Worm (Caenorhabditis elegans) whole organism, L4 larva: ENCODE data around the gene C49F8.15.

Experiments
- F10B5.3 ChIP-seq: sonication (generic microtip); optimal IDR thresholded peaks from 2 replicates; lab custom pipeline; 2016; ENCODE audit warnings: mild to moderate bottlenecking, missing genetic modification characterization, missing compliant biosample characterization
- F44E2.7 ChIP-seq: fragments of 200-800 bp; sonication (Bioruptor generic); IDR thresholded peaks from 2 replicates; pipeline ENCODE4 v2.1.2; 2022; ENCODE audit warnings: missing genetic modification characterization, missing compliant biosample characterization
- F49E8.2 ChIP-seq: sonication (generic microtip); optimal IDR thresholded peaks from 2 replicates; lab custom pipeline; 2016; ENCODE audit warnings: missing compliant biosample characterization, mild to moderate bottlenecking, missing genetic modification characterization, borderline replicate concordance
- Y48G9A.11 ChIP-seq: fragments of 200-800 bp; sonication (Bioruptor generic); IDR thresholded peaks from 2 replicates; pipeline ENCODE4 v1.3.6; 2022; ENCODE audit warnings: missing genetic modification reagents, missing genetic modification characterization, missing compliant biosample characterization
- ZK337.2 ChIP-seq: fragments of 200-800 bp; sonication (Bioruptor generic); IDR thresholded peaks from 2 replicates; pipeline ENCODE4 v1.3.6; 2022; ENCODE audit warnings: missing genetic modification reagents, missing genetic modification characterization, missing compliant biosample characterization
- aha-1 ChIP-seq: fragments of 150-350 bp; peaks from one replicate; lab custom pipeline; 2014; ENCODE audit warnings: missing biosample characterization, missing genetic modification characterization
- ceh-20 ChIP-seq: fragments of 200-800 bp; sonication (Bioruptor generic); IDR thresholded peaks from 2 replicates; pipeline ENCODE4 v1.3.6; 2022; ENCODE audit warnings: missing genetic modification reagents, missing genetic modification characterization, missing compliant biosample characterization
- ceh-32 ChIP-seq: sonication (generic microtip); optimal IDR thresholded peaks from 2 replicates; lab custom pipeline; 2016; ENCODE audit warnings: mild to moderate bottlenecking, missing genetic modification characterization, missing compliant biosample characterization; ENCODE audit not compliant: poor library complexity
- daf-12 ChIP-seq: fragments of 150-350 bp; optimal IDR thresholded peaks from 2 replicates; lab custom pipeline; 2014; ENCODE audit warnings: missing biosample characterization, missing genetic modification reagents, missing genetic modification characterization
- daf-16 ChIP-seq, 3 experiments: sonication (generic microtip); optimal IDR thresholded peaks; 2 replicates each; lab custom pipeline; 2016 to 2017; ENCODE audit warnings: missing genetic modification characterization in 3 of 3, missing genetic modification reagents in 3 of 3, mild to moderate bottlenecking in 2 of 3, missing compliant biosample characterization in 2 of 3, missing biosample characterization in 1 of 3, moderate library complexity in 1 of 3
- dmd-6 ChIP-seq: fragments of 200-800 bp; sonication (Bioruptor generic); IDR thresholded peaks from 2 replicates; pipeline ENCODE4 v1.3.6; 2022; ENCODE audit warnings: missing genetic modification reagents, missing genetic modification characterization, missing compliant biosample characterization
- dmd-8 ChIP-seq: fragments of 200-800 bp; sonication (Bioruptor generic); IDR thresholded peaks from 2 replicates; pipeline ENCODE4 v1.3.6; 2022; ENCODE audit warnings: missing genetic modification characterization, missing compliant biosample characterization
- dpl-1 ChIP-seq: fragments of 150-350 bp; optimal IDR thresholded peaks from 2 replicates; lab custom pipeline; 2014; ENCODE audit warnings: missing biosample characterization, missing genetic modification reagents, missing genetic modification characterization
- dve-1 ChIP-seq: sonication (generic microtip); optimal IDR thresholded peaks from 2 replicates; lab custom pipeline; 2017; ENCODE audit warnings: antibody characterized with exemption, mild to moderate bottlenecking, missing genetic modification characterization, missing compliant biosample characterization; ENCODE audit not compliant: insufficient read depth
- fkh-10 ChIP-seq: fragments of 150-350 bp; optimal IDR thresholded peaks from 2 replicates; lab custom pipeline; 2014; ENCODE audit warnings: missing biosample characterization, missing genetic modification reagents, missing genetic modification characterization
- hif-1 ChIP-seq, 2 experiments: sonication (generic microtip); optimal IDR thresholded peaks; 2 replicates each; lab custom pipeline; 2016 to 2017; ENCODE audit warnings: missing compliant biosample characterization in 2 of 2, missing genetic modification characterization in 2 of 2, missing genetic modification reagents in 2 of 2, missing genotype in 2 of 2, mild to moderate bottlenecking in 1 of 2
- hlh-11 ChIP-seq: fragments of 200-800 bp; sonication (Bioruptor generic); optimal IDR thresholded peaks from 2 replicates; lab custom pipeline; 2018; ENCODE audit warnings: mild to moderate bottlenecking, missing genetic modification characterization, missing compliant biosample characterization
- hlh-30 ChIP-seq: sonication (generic microtip); optimal IDR thresholded peaks from 2 replicates; lab custom pipeline; 2017; ENCODE audit warnings: antibody characterized with exemption, mild to moderate bottlenecking, missing genetic modification characterization, missing compliant biosample characterization; ENCODE audit not compliant: insufficient read depth
- hmg-1.1 ChIP-seq: fragments of 200-800 bp; sonication (Bioruptor generic); IDR thresholded peaks from 2 replicates; pipeline ENCODE4 v1.3.6; 2022; ENCODE audit warnings: missing genetic modification reagents, missing genetic modification characterization, missing compliant biosample characterization
- jun-1 ChIP-seq: fragments of 150-350 bp; optimal IDR thresholded peaks from 2 replicates; lab custom pipeline; 2014; ENCODE audit warnings: missing biosample characterization, missing genetic modification reagents, missing genetic modification characterization
- lsy-2 ChIP-seq, 2 experiments: fragments of 150-350 bp in 1 of 2; sonication (generic microtip) in 1 of 2; optimal IDR thresholded peaks; 2 replicates each; lab custom pipeline; 2014 to 2017; ENCODE audit warnings: missing biosample characterization in 2 of 2, missing genetic modification characterization in 2 of 2
- madf-5 ChIP-seq, 2 experiments: fragments of 200-800 bp; sonication (Bioruptor generic); IDR thresholded peaks; 2 replicates each; pipeline ENCODE4 v1.3.6; 2022; ENCODE audit warnings: missing compliant biosample characterization in 2 of 2, missing genetic modification characterization in 2 of 2
- mdl-1 ChIP-seq, 2 experiments: fragments of 150-350 bp in 1 of 2; sonication (generic microtip) in 1 of 2; optimal IDR thresholded peaks; 2 replicates each; lab custom pipeline; 2014 to 2017; ENCODE audit warnings: missing biosample characterization in 2 of 2, missing genetic modification characterization in 2 of 2
- mep-1 ChIP-seq: fragments of 150-350 bp; sonication (generic microtip); optimal IDR thresholded peaks from 3 replicates; lab custom pipeline; 2014; ENCODE audit warnings: missing biosample characterization, missing genetic modification characterization
- mes-2 ChIP-seq: sonication (generic microtip); optimal IDR thresholded peaks from 2 replicates; lab custom pipeline; 2016; ENCODE audit warnings: missing genotype, mild to moderate bottlenecking, missing genetic modification characterization, missing compliant biosample characterization; ENCODE audit not compliant: poor library complexity, severe bottlenecking
- mxl-3 ChIP-seq: fragments of 200-800 bp; sonication (Bioruptor generic); optimal IDR thresholded peaks from 2 replicates; lab custom pipeline; 2018; ENCODE audit warnings: mild to moderate bottlenecking, missing genetic modification characterization, missing compliant biosample characterization
- nhr-10 ChIP-seq: fragments of 150-350 bp; optimal IDR thresholded peaks from 2 replicates; lab custom pipeline; 2014; ENCODE audit warnings: missing biosample characterization, missing genetic modification characterization
- nhr-28 ChIP-seq: fragments of 150-350 bp; optimal IDR thresholded peaks from 2 replicates; lab custom pipeline; 2014; ENCODE audit warnings: missing biosample characterization, missing genetic modification characterization
- nhr-6 ChIP-seq: fragments of 150-350 bp; optimal IDR thresholded peaks from 2 replicates; lab custom pipeline; 2014; ENCODE audit warnings: missing biosample characterization, missing genetic modification characterization
- nhr-76 ChIP-seq: fragments of 150-350 bp; optimal IDR thresholded peaks from 2 replicates; lab custom pipeline; 2014; ENCODE audit warnings: missing biosample characterization, missing genetic modification characterization
- nhr-77 ChIP-seq: fragments of 150-350 bp; optimal IDR thresholded peaks from 2 replicates; lab custom pipeline; 2014; ENCODE audit warnings: missing biosample characterization, missing genetic modification characterization
- pha-4 ChIP-seq, 2 experiments: fragments of 150-350 bp in 1 of 2; fragments of 200-800 bp in 1 of 2; sonication (Bioruptor generic) in 1 of 2; IDR thresholded peaks in 1 of 2; optimal IDR thresholded peaks in 1 of 2; 2 replicates each; pipeline versions ENCODE4 v1.3.6 to Lab custom; 2014 to 2022; ENCODE audit warnings: missing genetic modification characterization in 2 of 2, missing genetic modification reagents in 2 of 2, missing biosample characterization in 1 of 2, missing compliant biosample characterization in 1 of 2
- php-3 ChIP-seq: fragments of 200-800 bp; sonication (Bioruptor generic); IDR thresholded peaks from 2 replicates; pipeline ENCODE4 v1.3.6; 2022; ENCODE audit warnings: missing genetic modification reagents, missing genetic modification characterization, missing compliant biosample characterization
- snpc-1.2 ChIP-seq: fragments of 200-800 bp; sonication (Bioruptor generic); IDR thresholded peaks from 2 replicates; pipeline ENCODE4 v1.3.6; 2022; ENCODE audit warnings: missing genetic modification reagents, missing genetic modification characterization, missing compliant biosample characterization
- snpc-4 ChIP-seq: fragments of 150-350 bp; optimal IDR thresholded peaks from 2 replicates; lab custom pipeline; 2014; ENCODE audit warnings: missing biosample characterization, missing genetic modification characterization
- zag-1 ChIP-seq: fragments of 150-350 bp; optimal IDR thresholded peaks from 2 replicates; lab custom pipeline; 2014; ENCODE audit warnings: missing biosample characterization, missing genetic modification characterization
- zip-2 ChIP-seq: fragments of 150-350 bp; optimal IDR thresholded peaks from 2 replicates; lab custom pipeline; 2014; ENCODE audit warnings: missing biosample characterization, missing genetic modification characterization
- ztf-7 ChIP-seq: fragments of 150-350 bp; optimal IDR thresholded peaks from 2 replicates; lab custom pipeline; 2014; ENCODE audit warnings: missing biosample characterization, missing genetic modification characterization

C49F8.15 gene

DNA sequence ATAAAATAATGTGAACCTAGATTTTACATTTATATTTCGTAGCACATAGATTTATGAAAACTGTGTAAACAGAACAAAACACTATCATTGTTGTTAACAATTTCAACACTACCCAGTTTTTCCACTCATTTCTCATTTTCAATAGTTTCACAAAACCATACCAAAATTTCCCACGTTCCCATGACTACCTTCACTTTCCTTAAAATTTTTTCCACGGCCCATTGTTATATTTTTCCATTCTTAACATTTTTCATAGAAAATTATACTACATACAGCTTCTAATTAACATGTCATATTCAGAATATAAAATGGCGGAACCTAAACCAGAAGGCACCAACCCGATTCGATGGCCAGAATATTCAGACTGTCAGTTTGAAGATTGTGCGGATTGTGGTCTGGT is 39.4 kb upstream of the C49F8.15 start, which contains the start of gene F02C12.1:
F02C12.1 (plus strand) TSS at position 301 of the 400 bp plus-strand sequence.
- TF ChIP-seq php-3 (GFP tag; lab: Robert Waterston, UW) (no peak), Y48G9A.11 (GFP tag; lab: Robert Waterston, UW) (no peak), F10B5.3 (tag; lab: Kevin White, UChicago) (no peak), nhr-10 (tag; lab: Kevin White, UChicago) (no peak), zip-2 (tag; lab: Kevin White, UChicago) (no peak), dmd-6 (GFP tag; lab: Robert Waterston, UW) (no peak), hif-1 (tag; optimal IDR thresholded peaks at IDR 0.05; lab: Kevin White, UChicago) (no peak), snpc-4 (tag; lab: Kevin White, UChicago) (no peak), fkh-10 (no peak), ceh-20 (GFP tag; lab: Robert Waterston, UW) (no peak)

- TF ChIP-seq ceh-32 (no peak), lsy-2 (tag; optimal IDR thresholded peaks at IDR 0.05; lab: Kevin White, UChicago) (no peak), snpc-1.2 (GFP tag; lab: Robert Waterston, UW) (no peak), ZK337.2 (GFP tag; lab: Robert Waterston, UW) (no peak), nhr-76 (no peak), daf-16 (GFP tag; optimal IDR thresholded peaks at IDR 0.05; lab: Kevin White, UChicago) (peak in 1 of 2 experiments; percentile 26), daf-16 (tag; optimal IDR thresholded peaks at IDR 0.05; lab: Kevin White, UChicago) (peak; percentile 89), mep-1 (peak; percentile 37), aha-1 (tag; lab: Kevin White, UChicago) (no peak), dmd-6 (GFP tag; lab: Robert Waterston, UW) (peak; percentile 55; the same call in 1 of the 2 replicates), nhr-6 (tag; lab: Kevin White, UChicago) (no peak), dpl-1 (GFP tag; lab: Kevin White, UChicago) (no peak), nhr-77 (peak; percentile 44), F44E2.7 (no peak), mxl-3 (GFP tag; lab: Kevin White, UChicago) (peak; percentile 21), dmd-8 (GFP tag; lab: Robert Waterston, UW) (no peak), nhr-28 (peak; percentile 41), snpc-4 (tag; lab: Kevin White, UChicago) (no peak), mdl-1 (tag; optimal IDR thresholded peaks at IDR 0.05; lab: Kevin White, UChicago) (peak in 1 of 2 experiments; percentile 0), mes-2 (peak; percentile 36), nhr-10 (tag; lab: Kevin White, UChicago) (no peak), jun-1 (tag; lab: Kevin White, UChicago) (peak; percentile 8), ztf-7 (tag; lab: Kevin White, UChicago) (peak; percentile 24), madf-5 (GFP tag; IDR thresholded peaks at IDR 0.05; lab: Robert Waterston, UW) (no peak), dve-1 (tag; lab: Kevin White, UChicago) (peak; percentile 69), hlh-30 (tag; lab: Kevin White, UChicago) (no peak), zag-1 (tag; lab: Kevin White, UChicago) (no peak), fkh-10 (no peak), F49E8.2 (tag; lab: Kevin White, UChicago) (no peak), daf-12 (no peak), hlh-11 (tag; lab: Kevin White, UChicago) (peak; percentile 52), hmg-1.1 (GFP tag; lab: Robert Waterston, UW) (0 out of 2 replicates have a peak, but pooled peaks have one; percentile 25), pha-4 (GFP tag; IDR thresholded peaks at IDR 0.05; lab: Robert Waterston, UW) (no peak), pha-4 (tag; optimal IDR thresholded peaks at IDR 0.05; lab: Kevin White, UChicago) (peak; percentile 64)
Observed at ce11 chrX:13401311-13401710, 38.9 kb upstream of the C49F8.15 start.
